Worm (Caenorhabditis elegans) whole organism, L4/young adult: ENCODE data around the gene C24H12.8.

Experiments used
- W03F9.2 ChIP-seq: fragments of 150-350 bp; optimal IDR thresholded peaks from 2 replicates; lab custom pipeline; 2014; ENCODE audit warnings: missing biosample characterization, missing genetic modification characterization
- him-1 ChIP-seq: sonication (generic microtip); optimal IDR thresholded peaks from 2 replicates; lab custom pipeline; 2016; ENCODE audit warnings: missing genotype, missing genetic modification reagents, missing genetic modification characterization, missing compliant biosample characterization

DNA sequence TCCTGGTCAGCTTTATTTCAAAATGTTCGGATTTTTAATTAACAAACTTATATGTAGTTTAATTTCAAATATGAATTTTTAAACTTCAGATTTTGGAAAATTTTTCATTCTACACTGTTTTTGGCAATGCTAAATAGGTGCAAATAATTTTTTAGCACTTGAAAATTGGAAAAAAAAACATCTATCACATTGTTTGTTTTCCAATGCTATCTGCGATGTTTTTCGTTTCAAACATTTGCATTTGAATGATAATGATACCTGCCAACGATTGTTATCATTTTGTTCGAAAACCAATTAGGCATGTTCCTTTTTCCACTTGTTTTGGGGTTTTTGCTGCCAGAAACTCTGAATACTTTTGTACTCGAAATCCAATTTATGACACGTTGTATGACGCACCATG is 48.0 kb downstream of the C24H12.8 start, which contains the start of gene C03H5.4:
- TF ChIP-seq him-1 (tag; lab: Kevin White, UChicago): no peak
- no peak for TF ChIP-seq W03F9.2 (tag; lab: Kevin White, UChicago)
